Worm (Caenorhabditis elegans) whole organism, L2 larva: ENCODE data around the gene srx-136.

ENCODE experiments used
- C34F6.9 ChIP-seq: fragments of 150-350 bp; optimal IDR thresholded peaks from 2 replicates; lab custom pipeline; 2014; ENCODE audit warnings: missing biosample characterization, missing genetic modification characterization
- F13H6.1 ChIP-seq: sonication (generic microtip); optimal IDR thresholded peaks from 2 replicates; lab custom pipeline; 2016; ENCODE audit warnings: missing genetic modification characterization, missing compliant biosample characterization
- Y55F3AM.14 ChIP-seq: fragments of 200-800 bp; sonication (Bioruptor generic); optimal IDR thresholded peaks from 2 replicates; lab custom pipeline; 2018; ENCODE audit warnings: mild to moderate bottlenecking, missing genetic modification characterization, missing compliant biosample characterization
- ZK546.5 ChIP-seq: sonication (generic microtip); optimal IDR thresholded peaks from 2 replicates; lab custom pipeline; 2017; ENCODE audit warnings: missing biosample characterization, missing genetic modification characterization
- alr-1 ChIP-seq: fragments of 150-350 bp; optimal IDR thresholded peaks from 2 replicates; lab custom pipeline; 2014; ENCODE audit warnings: missing biosample characterization, missing genetic modification characterization
- aly-2 ChIP-seq: fragments of 150-350 bp; optimal IDR thresholded peaks from 2 replicates; lab custom pipeline; 2014; ENCODE audit warnings: missing biosample characterization, missing genetic modification characterization
- ama-1 ChIP-seq: fragments of 150-350 bp; optimal IDR thresholded peaks from 2 replicates; lab custom pipeline; 2018; ENCODE audit warnings: inconsistent platforms
- blmp-1 ChIP-seq: sonication (generic microtip); optimal IDR thresholded peaks from 2 replicates; lab custom pipeline; 2017; ENCODE audit warnings: missing genetic modification characterization, mild to moderate bottlenecking, missing compliant biosample characterization, antibody characterized with exemption, moderate library complexity; ENCODE audit not compliant: insufficient read depth
- crh-2 ChIP-seq: sonication (generic microtip); optimal IDR thresholded peaks from 2 replicates; lab custom pipeline; 2017; ENCODE audit warnings: missing biosample characterization, missing genetic modification characterization
- dmd-4 ChIP-seq: sonication (generic microtip); optimal IDR thresholded peaks from 2 replicates; lab custom pipeline; 2017; ENCODE audit warnings: missing biosample characterization, missing genetic modification characterization
- egl-27 ChIP-seq: sonication (generic microtip); optimal IDR thresholded peaks from 3 replicates; lab custom pipeline; 2017; ENCODE audit warnings: missing biosample characterization, missing genetic modification reagents, missing genetic modification characterization
- elt-1 ChIP-seq: fragments of 150-350 bp; optimal IDR thresholded peaks from 2 replicates; lab custom pipeline; 2014; ENCODE audit warnings: missing biosample characterization, missing genetic modification characterization
- elt-3 ChIP-seq: sonication (generic microtip); optimal IDR thresholded peaks from 2 replicates; lab custom pipeline; 2017; ENCODE audit warnings: missing biosample characterization, missing genetic modification characterization
- fos-1 ChIP-seq: fragments of 150-350 bp; optimal IDR thresholded peaks from 2 replicates; lab custom pipeline; 2014; ENCODE audit warnings: missing biosample characterization, missing genetic modification characterization
- gmeb-1 ChIP-seq: fragments of 150-350 bp; optimal IDR thresholded peaks from 2 replicates; lab custom pipeline; 2014; ENCODE audit warnings: missing biosample characterization, missing genetic modification characterization
- lsy-2 ChIP-seq, 2 experiments: fragments of 150-350 bp in 1 of 2; sonication (generic microtip) in 1 of 2; optimal IDR thresholded peaks; 2 replicates each; lab custom pipeline; 2014 to 2017; ENCODE audit warnings: missing biosample characterization in 2 of 2, missing genetic modification characterization in 2 of 2
- mbf-1 ChIP-seq: sonication (generic microtip); optimal IDR thresholded peaks from 2 replicates; lab custom pipeline; 2017; ENCODE audit warnings: missing biosample characterization, missing genetic modification characterization
- mdl-1 ChIP-seq, 2 experiments: fragments of 150-350 bp in 1 of 2; sonication (generic microtip) in 1 of 2; optimal IDR thresholded peaks; 2 replicates each; lab custom pipeline; 2017; ENCODE audit warnings: missing biosample characterization in 2 of 2, missing genetic modification characterization in 2 of 2
- nhr-21 ChIP-seq: fragments of 150-350 bp; optimal IDR thresholded peaks from 2 replicates; lab custom pipeline; 2014; ENCODE audit warnings: missing biosample characterization, missing genetic modification characterization
- nhr-23 ChIP-seq: fragments of 150-350 bp; optimal IDR thresholded peaks from 2 replicates; lab custom pipeline; 2014; ENCODE audit warnings: missing biosample characterization, missing genetic modification reagents, missing genetic modification characterization
- nhr-237 ChIP-seq: fragments of 150-350 bp; optimal IDR thresholded peaks from 2 replicates; lab custom pipeline; 2014; ENCODE audit warnings: missing biosample characterization, missing genetic modification characterization
- nhr-25 ChIP-seq: fragments of 150-350 bp; sonication (generic microtip); optimal IDR thresholded peaks from 3 replicates; lab custom pipeline; 2014; ENCODE audit warnings: missing biosample characterization, missing genetic modification characterization
- nhr-6 ChIP-seq: fragments of 150-350 bp; optimal IDR thresholded peaks from 2 replicates; lab custom pipeline; 2014; ENCODE audit warnings: missing biosample characterization, missing genetic modification characterization
- sem-4 ChIP-seq: fragments of 150-350 bp; optimal IDR thresholded peaks from 2 replicates; lab custom pipeline; 2014; ENCODE audit warnings: missing biosample characterization, missing genetic modification reagents, missing genetic modification characterization
- skn-1 ChIP-seq: sonication (generic microtip); optimal IDR thresholded peaks from 2 replicates; lab custom pipeline; 2017; ENCODE audit warnings: missing biosample characterization, missing genetic modification characterization
- sma-9 ChIP-seq, 2 experiments: fragments of 150-350 bp in 1 of 2; sonication (generic microtip) in 1 of 2; optimal IDR thresholded peaks; 2 replicates each; lab custom pipeline; 2014 to 2016; ENCODE audit warnings: missing genetic modification characterization in 2 of 2, mild to moderate bottlenecking in 1 of 2, missing biosample characterization in 1 of 2, missing compliant biosample characterization in 1 of 2, missing genetic modification reagents in 1 of 2, moderate library complexity in 1 of 2
- snpc-4 ChIP-seq: fragments of 150-350 bp; optimal IDR thresholded peaks from 2 replicates; lab custom pipeline; 2014; ENCODE audit warnings: missing biosample characterization, missing genetic modification characterization
- unc-55 ChIP-seq: fragments of 150-350 bp; sonication (generic microtip); optimal IDR thresholded peaks from 3 replicates; lab custom pipeline; 2014; ENCODE audit warnings: missing biosample characterization, missing genetic modification reagents, missing genetic modification characterization
- unc-62 ChIP-seq: fragments of 150-350 bp; optimal IDR thresholded peaks from 2 replicates; lab custom pipeline; 2014; ENCODE audit warnings: missing biosample characterization, missing genetic modification reagents, missing genetic modification characterization
- ztf-1 ChIP-seq: fragments of 200-800 bp; sonication (Bioruptor generic); conservative IDR thresholded peaks from 2 replicates; pipeline ENCODE4 v1.3.6; 2022; ENCODE audit warnings: missing genetic modification characterization, missing compliant biosample characterization
- ztf-11 ChIP-seq: sonication (generic microtip); optimal IDR thresholded peaks from 2 replicates; lab custom pipeline; 2017; ENCODE audit warnings: missing biosample characterization, missing genetic modification characterization
- ztf-4 ChIP-seq: fragments of 150-350 bp; optimal IDR thresholded peaks from 2 replicates; lab custom pipeline; 2014; ENCODE audit warnings: missing biosample characterization, missing genetic modification characterization

The srx-136 gene

ce11 chrV:13880163-13880562 is 22.9 kb downstream of the srx-136 start:
- TF ChIP-seq sem-4 (tag; lab: Kevin White, UChicago) (no peak), ZK546.5 (tag; lab: Kevin White, UChicago) (no peak), C34F6.9 (tag; lab: Kevin White, UChicago) (peak; percentile 33), unc-55 (no peak)
- TF ChIP-seq, all 48 proteins: peak for 1

ce11 chrV:13880607-13881006 is 23.4 kb downstream of the srx-136 start, which contains the start of gene T22G5.3:
Gene T22G5.3 (plus strand): TSS chrV:13880907.
- TF ChIP-seq mbf-1 (no peak), skn-1 (tag; lab: Kevin White, UChicago) (no peak), nhr-6 (no peak), unc-62 (GFP tag; lab: Kevin White, UChicago) (no peak), F13H6.1 (no peak), nhr-25 (no peak), egl-27 (tag; lab: Kevin White, UChicago) (no peak), alr-1 (no peak), ztf-1 (no peak), fos-1 (tag; lab: Kevin White, UChicago) (no peak), dmd-4 (tag; lab: Kevin White, UChicago) (no peak), sem-4 (tag; lab: Kevin White, UChicago) (no peak)
- TF ChIP-seq, all 48 proteins: peak for 0

ce11 chrV:13887358-13887757 is 30.1 kb downstream of the srx-136 start, which contains the start of gene srsx-19:
Gene srsx-19 (plus strand): TSS chrV:13887658.
- no peak for TF ChIP-seq snpc-4 (tag; lab: Kevin White, UChicago)
- no peak for TF ChIP-seq nhr-6
- TF ChIP-seq crh-2, result no peak
- TF ChIP-seq elt-3 (tag; lab: Kevin White, UChicago), result no peak
- no peak for TF ChIP-seq elt-1 (tag; lab: Kevin White, UChicago)
- no peak for TF ChIP-seq aly-2 (tag; lab: Kevin White, UChicago)
- no peak for TF ChIP-seq mdl-1 (tag; optimal IDR thresholded peaks at IDR 0.05; lab: Kevin White, UChicago)
- TF ChIP-seq nhr-23 (tag; lab: Kevin White, UChicago), result no peak
- no peak for TF ChIP-seq ztf-11 (tag; lab: Kevin White, UChicago)
- no peak for TF ChIP-seq lsy-2 (tag; optimal IDR thresholded peaks at IDR 0.05; lab: Kevin White, UChicago)
- no peak for TF ChIP-seq gmeb-1 (tag; lab: Kevin White, UChicago)
- TF ChIP-seq nhr-237 (tag; lab: Kevin White, UChicago), result no peak
- no peak for TF ChIP-seq alr-1
- TF ChIP-seq ztf-4 (tag; lab: Kevin White, UChicago), result no peak

ce11 chrV:13889516-13889915 is 32.3 kb downstream of the srx-136 start, which contains the start of gene spp-12:
Gene spp-12 (plus strand): TSS chrV:13889816.
- TF ChIP-seq ztf-4 (tag; lab: Kevin White, UChicago) (no peak), Y55F3AM.14 (GFP tag; lab: Kevin White, UChicago) (no peak), egl-27 (tag; lab: Kevin White, UChicago) (no peak)

- TF ChIP-seq egl-27 (tag; lab: Kevin White, UChicago), result no peak
- TF ChIP-seq blmp-1, result no peak
- TF ChIP-seq nhr-6, result no peak
- no peak for TF ChIP-seq ama-1 (lab: Kevin White, UChicago)
These were observed 33.2 kb downstream of the srx-136 start, which contains the start of gene lbp-8 for ce11 chrV:13890473-13890872. Gene lbp-8 (plus strand): TSS chrV:13890773.

ce11 chrV:13891489-13891888 is 34.3 kb downstream of the srx-136 start:
- TF ChIP-seq fos-1 (tag; lab: Kevin White, UChicago) (no peak), elt-3 (tag; lab: Kevin White, UChicago) (no peak), sma-9 (GFP tag; optimal IDR thresholded peaks at IDR 0.05; lab: Kevin White, UChicago) (peak; percentile 1), sma-9 (tag; optimal IDR thresholded peaks at IDR 0.05; lab: Kevin White, UChicago) (no peak), nhr-21 (peak; percentile 12), ztf-11 (tag; lab: Kevin White, UChicago) (no peak)
